Fruit fly (Drosophila melanogaster) S2 (cell line): ENCODE data around the gene CG42460.

Source experiments
- CG8478 ChIP-seq: fragments of >200 bp; optimal IDR thresholded peaks from 2 replicates; lab custom pipeline; 2018
- CTCF ChIP-seq, 2 experiments: fragments of >200 bp; optimal IDR thresholded peaks; 2 replicates each; lab custom pipeline; 2018

DNA sequence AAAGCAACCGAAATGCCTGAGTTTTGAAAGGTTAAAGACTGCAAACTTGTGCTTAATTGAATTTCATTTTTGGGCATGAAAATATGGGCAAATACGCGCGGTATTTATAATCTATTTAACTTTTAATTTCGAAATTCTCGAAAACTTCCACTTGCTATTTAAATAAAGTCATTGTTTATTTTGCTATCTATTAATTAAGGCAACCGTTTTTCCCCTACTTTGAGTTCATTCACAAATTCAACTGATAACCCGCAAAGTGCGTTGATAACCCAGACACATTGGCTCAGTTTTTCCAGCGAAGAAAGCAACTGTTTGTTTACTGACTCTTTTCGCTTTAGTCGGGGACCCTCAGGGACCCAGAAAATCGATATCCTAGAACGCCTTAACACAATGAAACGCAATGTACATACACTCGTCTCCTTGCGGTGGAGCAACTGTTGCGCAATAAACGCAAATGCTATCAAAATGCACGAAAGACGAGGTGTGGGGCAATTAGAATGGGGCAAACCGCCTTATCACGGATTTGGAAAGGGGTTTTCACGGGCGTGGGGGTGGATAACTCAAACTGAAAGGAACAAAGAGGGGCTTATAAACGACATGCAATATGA lies 16.4 kb downstream of the CG42460 start:
- TF ChIP-seq CG8478 (lab: Kevin White, UChicago): no peak
- TF ChIP-seq CTCF (optimal IDR thresholded peaks at IDR 0.05; lab: Kevin White, UChicago): no peak
